Worm (Caenorhabditis elegans): Measurements from ENCODE around the gene gtf-2A2.

DNA sequence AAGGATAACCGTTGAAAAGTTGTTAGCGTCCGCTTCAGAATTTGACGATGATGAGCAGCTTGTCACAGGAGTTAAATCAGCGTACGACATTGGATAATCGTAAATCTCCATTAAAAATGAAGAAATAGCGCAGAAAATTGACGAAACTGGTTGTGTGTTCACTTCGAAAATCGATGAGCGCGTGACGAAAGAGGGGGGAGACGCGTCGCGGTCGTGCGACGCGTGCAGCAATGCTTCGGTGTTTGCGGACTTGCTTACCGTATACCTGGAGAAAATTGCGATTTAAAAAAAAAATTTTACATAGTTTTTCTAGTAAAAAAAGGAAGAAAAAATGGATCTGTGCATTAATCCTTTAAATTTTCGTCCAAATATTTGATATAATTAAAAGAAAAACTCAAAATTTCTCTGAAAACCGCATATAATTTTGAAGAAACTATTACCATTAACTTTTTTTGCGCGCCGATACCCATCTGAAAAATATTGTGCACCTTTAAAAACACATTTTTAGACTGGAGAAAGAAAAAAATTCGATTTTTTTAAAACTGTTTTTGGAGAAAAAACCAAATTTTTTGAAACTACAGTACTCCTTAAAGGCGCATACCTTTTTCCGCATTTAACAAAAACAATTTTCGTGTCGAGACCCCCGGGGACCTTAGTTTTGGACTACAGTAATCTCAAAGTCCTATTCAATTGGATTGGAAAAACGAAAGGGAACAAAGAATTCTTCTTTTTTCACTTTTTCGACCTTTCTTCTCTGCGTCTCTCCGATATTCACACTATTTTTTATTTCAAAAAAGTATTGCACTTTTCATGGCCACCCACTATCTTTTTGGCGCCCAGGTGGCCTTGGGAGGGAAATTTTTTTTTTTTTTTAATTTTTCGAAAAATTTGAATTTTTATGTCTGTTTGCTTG lies 25.9 kb upstream of the gtf-2A2 start:
- TF ChIP-seq nhr-76 (tag; optimal IDR thresholded peaks at IDR 0.05) = no peak
- TF ChIP-seq R02D3.7 (tag; optimal IDR thresholded peaks at IDR 0.05) = no peak
- peak; percentile 76 for TF ChIP-seq mep-1 (tag; optimal IDR thresholded peaks at IDR 0.05)
- no peak for TF ChIP-seq skn-1 (tag; optimal IDR thresholded peaks at IDR 0.05)
- TF ChIP-seq dpl-1 (GFP tag; optimal IDR thresholded peaks at IDR 0.05) = peak; percentile 81
- peak; percentile 88 for TF ChIP-seq lin-13 (GFP tag; optimal IDR thresholded peaks at IDR 0.05)
- peak in 1 of 2 experiments; percentile 83 for TF ChIP-seq mdl-1 (tag; optimal IDR thresholded peaks at IDR 0.05)
- no peak for TF ChIP-seq cey-2 (tag; optimal IDR thresholded peaks at IDR 0.05; ENCODE audit: borderline replicate concordance, insufficient read depth)
- no peak for TF ChIP-seq snpc-4 (tag; optimal IDR thresholded peaks at IDR 0.05)
- peak; percentile 86 for TF ChIP-seq dve-1 (tag; optimal IDR thresholded peaks at IDR 0.05; ENCODE audit: insufficient read depth)
- peak; percentile 47 for TF ChIP-seq nhr-28 (tag; optimal IDR thresholded peaks at IDR 0.05)
